Fruit fly (Drosophila melanogaster): ENCODE results near the gene CG15025.

- no peak for TF ChIP-seq ATbp (GFP tag; optimal IDR thresholded peaks at IDR 0.05)
- no peak for TF ChIP-seq klu (GFP tag; IDR thresholded peaks at IDR 0.05)
- TF ChIP-seq Sry-δ (GFP tag; optimal IDR thresholded peaks at IDR 0.05): no peak
- TF ChIP-seq Nf-YB (GFP tag; optimal IDR thresholded peaks at IDR 0.05): no peak
- TF ChIP-seq usp (GFP tag; optimal IDR thresholded peaks at IDR 0.05): no peak
- no peak for TF ChIP-seq CG2889 (GFP tag; IDR thresholded peaks at IDR 0.05)
- TF ChIP-seq C15 (GFP tag; IDR thresholded peaks at IDR 0.05): no peak
Measured at dm6 chr3R:19474128-19474527, 16.8 kb downstream of the CG15025 start.

Measured in whole organism, embryonic.